Fruit fly (Drosophila melanogaster): ENCODE measurements around the gene CG4709.

DNA sequence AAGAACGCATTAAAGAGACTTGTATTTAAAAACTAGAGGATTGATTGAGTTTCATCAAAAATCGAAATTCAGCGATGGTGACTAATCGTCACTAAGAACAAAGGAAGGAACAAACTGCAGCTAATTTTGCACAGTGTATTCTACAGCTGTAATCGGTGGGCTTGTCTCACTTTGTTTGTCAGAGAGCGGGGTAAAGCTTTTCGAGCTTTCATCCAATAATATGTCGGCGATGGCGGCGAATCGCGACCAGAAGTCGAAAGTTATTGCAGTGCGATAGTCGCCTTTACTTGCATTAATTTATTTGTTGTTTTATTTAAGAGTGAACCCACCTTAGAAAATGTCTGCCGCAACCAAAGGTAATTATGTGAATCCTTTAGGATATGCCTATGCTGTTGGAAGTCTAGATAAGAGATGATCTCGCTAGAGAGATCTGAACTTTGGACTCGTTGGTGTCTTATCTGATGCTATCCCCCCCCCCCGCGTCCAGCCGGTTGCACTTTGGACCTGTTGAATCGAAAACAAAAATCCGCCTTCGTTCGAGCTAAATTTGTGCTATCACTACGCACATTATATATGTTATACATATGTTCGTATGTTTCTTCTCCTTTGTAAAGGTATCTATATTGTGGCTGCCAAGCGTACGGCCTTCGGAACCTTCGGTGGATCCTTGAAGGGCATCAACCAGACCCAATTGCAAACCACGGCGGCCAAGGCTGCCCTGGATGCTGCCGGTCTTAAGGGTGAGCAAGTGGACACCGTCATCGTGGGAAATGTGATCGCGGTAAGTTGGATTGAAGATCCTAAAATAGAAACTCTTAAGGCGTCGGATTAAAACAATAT is 38.9 kb upstream of the CG4709 start, which contains the start of gene yip2:
- no peak for TF ChIP-seq usp (GFP tag; optimal IDR thresholded peaks at IDR 0.05)
- peak; percentile 43 for TF ChIP-seq psq (GFP tag; optimal IDR thresholded peaks at IDR 0.05)
- TF ChIP-seq h (GFP tag; optimal IDR thresholded peaks at IDR 0.05): peak; percentile 61
- no peak for TF ChIP-seq Vsx2 (GFP tag; optimal IDR thresholded peaks at IDR 0.05; ENCODE audit: partially characterized antibody)
- peak; percentile 48 for TF ChIP-seq CG9705 (GFP tag; optimal IDR thresholded peaks at IDR 0.05)
- no peak for TF ChIP-seq Dfd (GFP tag; optimal IDR thresholded peaks at IDR 0.05)
- TF ChIP-seq GATAd (GFP tag; optimal IDR thresholded peaks at IDR 0.05): no peak
- TF ChIP-seq Jra (GFP tag; optimal IDR thresholded peaks at IDR 0.05): peak; percentile 85
- TF ChIP-seq woc (GFP tag; optimal IDR thresholded peaks at IDR 0.05): peak; percentile 61
- TF ChIP-seq N (GFP tag; optimal IDR thresholded peaks at IDR 0.05): no peak
- peak; percentile 82 for TF ChIP-seq Sp1 (GFP tag; optimal IDR thresholded peaks at IDR 0.05)
- TF ChIP-seq lola (GFP tag; optimal IDR thresholded peaks at IDR 0.05): no peak

All from whole organism, wandering third instar larva.